Fruit fly (Drosophila melanogaster) whole organism, embryonic: ENCODE measurements around the gene CG15414.

Experiments used
- CG1024 ChIP-seq: fragments of 200-800 bp; sonication (Bioruptor generic); IDR thresholded peaks from 2 replicates; pipeline ENCODE4 v1.3.6; 2022; ENCODE audit warnings: missing biosample characterization, missing genetic modification characterization
- CG11093 ChIP-seq: fragments of 200-800 bp; sonication (Bioruptor generic); IDR thresholded peaks from 3 replicates; pipeline ENCODE4 v1.3.6; 2022; ENCODE audit warnings: missing biosample characterization, missing genetic modification characterization
- CG12219 ChIP-seq: fragments of 200-800 bp; sonication (Bioruptor generic); optimal IDR thresholded peaks from 3 replicates; lab custom pipeline; 2018; ENCODE audit warnings: missing biosample characterization, mild to moderate bottlenecking, missing genetic modification characterization
- CG13287 ChIP-seq: fragments of 200-800 bp; sonication (Bioruptor generic); IDR thresholded peaks from 2 replicates; pipeline ENCODE4 v1.3.6; 2022; ENCODE audit warnings: missing biosample characterization, missing genetic modification characterization; ENCODE audit not compliant: partially characterized antibody
- CG13775 ChIP-seq: fragments of 200-800 bp; sonication (Bioruptor generic); optimal IDR thresholded peaks from 3 replicates; lab custom pipeline; 2017; ENCODE audit warnings: missing biosample characterization, mild to moderate bottlenecking, missing genetic modification characterization
- CG13894 ChIP-seq: fragments of 200-800 bp; sonication (Bioruptor generic); optimal IDR thresholded peaks from 3 replicates; lab custom pipeline; 2018; ENCODE audit warnings: missing biosample characterization, mild to moderate bottlenecking, missing genetic modification characterization, moderate library complexity
- CG1602 ChIP-seq: fragments of 200-800 bp; sonication (Bioruptor generic); optimal IDR thresholded peaks from 3 replicates; lab custom pipeline; 2016; ENCODE audit warnings: missing biosample characterization, missing genetic modification characterization
- CG18764 ChIP-seq: fragments of 200-800 bp; sonication (Bioruptor generic); optimal IDR thresholded peaks from 3 replicates; lab custom pipeline; 2016; ENCODE audit warnings: missing biosample characterization, missing genetic modification characterization
- CG3163 ChIP-seq: fragments of 200-800 bp; sonication (Bioruptor generic); optimal IDR thresholded peaks from 3 replicates; lab custom pipeline; 2016; ENCODE audit warnings: missing biosample characterization, missing genetic modification characterization
- CG32767 ChIP-seq: fragments of 200-800 bp; sonication (Bioruptor generic); IDR thresholded peaks from 2 replicates; pipeline ENCODE4 v1.3.6; 2022; ENCODE audit warnings: missing biosample characterization, missing genetic modification characterization
- CG3281 ChIP-seq: fragments of 200-800 bp; sonication (Bioruptor generic); optimal IDR thresholded peaks from 3 replicates; lab custom pipeline; 2017; ENCODE audit warnings: missing biosample characterization, mild to moderate bottlenecking, missing genetic modification characterization
- CG3847 ChIP-seq: fragments of 200-800 bp; sonication (Bioruptor generic); IDR thresholded peaks from 2 replicates; pipeline ENCODE4 v1.3.6; 2022; ENCODE audit warnings: missing biosample characterization, missing genetic modification characterization
- CG4282 ChIP-seq: fragments of 200-800 bp; sonication (Bioruptor generic); optimal IDR thresholded peaks from 2 replicates; lab custom pipeline; 2016; ENCODE audit warnings: missing biosample characterization, missing genetic modification characterization
- CG4707 ChIP-seq: fragments of 200-800 bp; sonication (Bioruptor generic); optimal IDR thresholded peaks from 2 replicates; lab custom pipeline; 2018; ENCODE audit warnings: missing biosample characterization, mild to moderate bottlenecking, missing genetic modification characterization, moderate library complexity
- CG4730 ChIP-seq: fragments of 200-800 bp; sonication (Bioruptor generic); IDR thresholded peaks from 2 replicates; pipeline ENCODE4 v1.3.6; 2022; ENCODE audit warnings: missing biosample characterization, missing genetic modification characterization
- CG6175 ChIP-seq: fragments of 200-800 bp; sonication (Bioruptor generic); IDR thresholded peaks from 3 replicates; pipeline ENCODE4 v1.3.6; 2022; ENCODE audit warnings: missing biosample characterization, missing genetic modification characterization
- CG6254 ChIP-seq: fragments of 200-800 bp; sonication (Bioruptor generic); optimal IDR thresholded peaks from 3 replicates; lab custom pipeline; 2017; ENCODE audit warnings: mild to moderate bottlenecking, missing biosample characterization, missing genetic modification reagents, missing genetic modification characterization
- CG8359 ChIP-seq: fragments of 200-800 bp; sonication (Bioruptor generic); optimal IDR thresholded peaks from 2 replicates; lab custom pipeline; 2017; ENCODE audit warnings: missing biosample characterization, mild to moderate bottlenecking, missing genetic modification characterization, borderline replicate concordance
- CG8765 ChIP-seq: fragments of 200-800 bp; sonication (Bioruptor generic); IDR thresholded peaks from 2 replicates; pipeline ENCODE4 v1.3.6; 2022; ENCODE audit warnings: missing biosample characterization, missing genetic modification characterization
- CG8924 ChIP-seq: fragments of 200-800 bp; optimal IDR thresholded peaks from 3 replicates; lab custom pipeline; 2019; ENCODE audit warnings: missing biosample characterization, mild to moderate bottlenecking, missing genetic modification characterization, moderate library complexity
- Camta ChIP-seq: fragments of 200-800 bp; sonication (Bioruptor generic); optimal IDR thresholded peaks from 2 replicates; lab custom pipeline; 2016; ENCODE audit warnings: missing biosample characterization, missing genetic modification characterization
- D19B ChIP-seq: fragments of 200-800 bp; sonication (Bioruptor generic); optimal IDR thresholded peaks from 2 replicates; lab custom pipeline; 2017; ENCODE audit warnings: missing biosample characterization, mild to moderate bottlenecking, missing genetic modification characterization
- Dek ChIP-seq: fragments of 200-800 bp; sonication (Bioruptor generic); optimal IDR thresholded peaks from 3 replicates; lab custom pipeline; 2019; ENCODE audit warnings: missing biosample characterization, mild to moderate bottlenecking, missing genetic modification characterization, moderate library complexity
- Dip3 ChIP-seq: fragments of 200-800 bp; sonication (Bioruptor generic); optimal IDR thresholded peaks from 3 replicates; lab custom pipeline; 2016; ENCODE audit warnings: missing biosample characterization, missing genetic modification characterization
- Dll ChIP-seq: fragments of 200-800 bp; sonication (Bioruptor generic); IDR thresholded peaks from 4 replicates; pipeline ENCODE4 v1.3.6; 2022; ENCODE audit warnings: missing biosample characterization, missing genetic modification characterization; ENCODE audit not compliant: partially characterized antibody
- Hsf ChIP-seq: fragments of 200-800 bp; sonication (Bioruptor generic); optimal IDR thresholded peaks from 3 replicates; lab custom pipeline; 2016; ENCODE audit warnings: missing biosample characterization, missing genetic modification characterization
- Kr ChIP-seq: fragments of 200-800 bp; sonication (Bioruptor generic); optimal IDR thresholded peaks from 2 replicates; lab custom pipeline; 2017; ENCODE audit warnings: missing biosample characterization, mild to moderate bottlenecking, missing genetic modification characterization
- Myb ChIP-seq: fragments of 200-800 bp; sonication (Bioruptor generic); optimal IDR thresholded peaks from 2 replicates; lab custom pipeline; 2016; ENCODE audit warnings: missing biosample characterization, missing genetic modification characterization
- Poxn ChIP-seq: fragments of 200-800 bp; sonication (Bioruptor generic); IDR thresholded peaks from 2 replicates; pipeline ENCODE4 v1.3.6; 2022; ENCODE audit warnings: missing biosample characterization, missing genetic modification characterization
- Xbp1 ChIP-seq: fragments of 200-800 bp; sonication (Bioruptor generic); optimal IDR thresholded peaks from 3 replicates; lab custom pipeline; 2016; ENCODE audit warnings: missing biosample characterization, mild to moderate bottlenecking, missing genetic modification characterization
- ab ChIP-seq: fragments of 200-800 bp; sonication (Bioruptor generic); optimal IDR thresholded peaks from 2 replicates; lab custom pipeline; 2016; ENCODE audit warnings: missing biosample characterization, missing genetic modification characterization
- ara ChIP-seq: fragments of 200-800 bp; sonication (Bioruptor generic); IDR thresholded peaks from 2 replicates; pipeline ENCODE4 v1.3.6; 2022; ENCODE audit warnings: missing biosample characterization, missing genetic modification characterization
- ase ChIP-seq: fragments of 200-800 bp; sonication (Bioruptor generic); IDR thresholded peaks from 3 replicates; pipeline ENCODE4 v1.3.6; 2022; ENCODE audit warnings: missing biosample characterization, missing genetic modification characterization
- cas ChIP-seq: fragments of 200-800 bp; sonication (Bioruptor generic); IDR thresholded peaks from 2 replicates; pipeline ENCODE4 v1.3.6; 2022; ENCODE audit warnings: missing biosample characterization, missing genetic modification characterization
- caup ChIP-seq: fragments of 200-800 bp; sonication (Bioruptor generic); optimal IDR thresholded peaks from 3 replicates; lab custom pipeline; 2017; ENCODE audit warnings: missing biosample characterization, mild to moderate bottlenecking, missing genetic modification characterization, moderate library complexity; ENCODE audit not compliant: severe bottlenecking
- dmrt11E ChIP-seq: fragments of 200-800 bp; sonication (Bioruptor generic); optimal IDR thresholded peaks from 3 replicates; lab custom pipeline; 2018; ENCODE audit warnings: missing biosample characterization, mild to moderate bottlenecking, missing genetic modification characterization, moderate library complexity
- ewg ChIP-seq: fragments of 200-800 bp; sonication (Bioruptor generic); optimal IDR thresholded peaks from 3 replicates; lab custom pipeline; 2017; ENCODE audit warnings: mild to moderate bottlenecking, missing biosample characterization, missing genetic modification reagents, missing genetic modification characterization
- fd64A ChIP-seq: fragments of 200-800 bp; sonication (Bioruptor generic); optimal IDR thresholded peaks from 3 replicates; lab custom pipeline; 2018; ENCODE audit warnings: missing biosample characterization, mild to moderate bottlenecking, missing genetic modification characterization
- jigr1 ChIP-seq: fragments of 200-800 bp; sonication (Bioruptor generic); IDR thresholded peaks from 3 replicates; pipeline ENCODE4 v1.3.6; 2022; ENCODE audit warnings: missing biosample characterization, missing genetic modification characterization
- kay ChIP-seq: fragments of 200-800 bp; sonication (Bioruptor generic); optimal IDR thresholded peaks from 2 replicates; lab custom pipeline; 2016; ENCODE audit warnings: missing biosample characterization, missing genetic modification characterization
- lab ChIP-seq: fragments of 200-800 bp; sonication (Bioruptor generic); optimal IDR thresholded peaks from 3 replicates; lab custom pipeline; 2017; ENCODE audit warnings: missing biosample characterization, missing genetic modification characterization, mild to moderate bottlenecking, moderate library complexity, missing genetic modification reagents
- lilli ChIP-seq: fragments of 200-800 bp; sonication (Bioruptor generic); optimal IDR thresholded peaks from 3 replicates; lab custom pipeline; 2016; ENCODE audit warnings: missing biosample characterization, missing genetic modification characterization
- mam ChIP-seq: fragments of 200-800 bp; sonication (Bioruptor generic); optimal IDR thresholded peaks from 3 replicates; lab custom pipeline; 2016; ENCODE audit warnings: missing biosample characterization, missing genetic modification characterization
- nerfin-2 ChIP-seq: fragments of 200-800 bp; sonication (Bioruptor generic); IDR thresholded peaks from 2 replicates; pipeline ENCODE4 v1.3.6; 2022; ENCODE audit warnings: missing biosample characterization, missing genetic modification characterization; ENCODE audit not compliant: partially characterized antibody
- oc ChIP-seq: fragments of 200-800 bp; sonication (Bioruptor generic); optimal IDR thresholded peaks from 2 replicates; lab custom pipeline; 2018; ENCODE audit warnings: missing biosample characterization, mild to moderate bottlenecking, missing genetic modification characterization, moderate library complexity
- otp ChIP-seq: fragments of 200-800 bp; sonication (Bioruptor generic); IDR thresholded peaks from 3 replicates; pipeline ENCODE4, ENCODE4 v1.3.6; 2022; ENCODE audit warnings: missing biosample characterization, missing genetic modification characterization
- scrt ChIP-seq: fragments of 200-800 bp; sonication (Bioruptor generic); optimal IDR thresholded peaks from 2 replicates; lab custom pipeline; 2018; ENCODE audit warnings: missing biosample characterization, mild to moderate bottlenecking, missing genetic modification characterization, moderate library complexity
- ssp ChIP-seq: fragments of 200-800 bp; sonication (Bioruptor generic); IDR thresholded peaks from 2 replicates; pipeline ENCODE4 v1.3.6; 2022; ENCODE audit warnings: missing biosample characterization, missing genetic modification characterization
- usp ChIP-seq: fragments of >200 bp; optimal IDR thresholded peaks from 2 replicates; lab custom pipeline; 2017; ENCODE audit warnings: missing biosample characterization, missing genetic modification characterization
- zen2 ChIP-seq: fragments of 200-800 bp; sonication (Bioruptor generic); IDR thresholded peaks from 3 replicates; pipeline ENCODE4 v1.3.6; 2022; ENCODE audit warnings: missing biosample characterization, missing genetic modification characterization; ENCODE audit not compliant: partially characterized antibody

The CG15414 gene

DNA sequence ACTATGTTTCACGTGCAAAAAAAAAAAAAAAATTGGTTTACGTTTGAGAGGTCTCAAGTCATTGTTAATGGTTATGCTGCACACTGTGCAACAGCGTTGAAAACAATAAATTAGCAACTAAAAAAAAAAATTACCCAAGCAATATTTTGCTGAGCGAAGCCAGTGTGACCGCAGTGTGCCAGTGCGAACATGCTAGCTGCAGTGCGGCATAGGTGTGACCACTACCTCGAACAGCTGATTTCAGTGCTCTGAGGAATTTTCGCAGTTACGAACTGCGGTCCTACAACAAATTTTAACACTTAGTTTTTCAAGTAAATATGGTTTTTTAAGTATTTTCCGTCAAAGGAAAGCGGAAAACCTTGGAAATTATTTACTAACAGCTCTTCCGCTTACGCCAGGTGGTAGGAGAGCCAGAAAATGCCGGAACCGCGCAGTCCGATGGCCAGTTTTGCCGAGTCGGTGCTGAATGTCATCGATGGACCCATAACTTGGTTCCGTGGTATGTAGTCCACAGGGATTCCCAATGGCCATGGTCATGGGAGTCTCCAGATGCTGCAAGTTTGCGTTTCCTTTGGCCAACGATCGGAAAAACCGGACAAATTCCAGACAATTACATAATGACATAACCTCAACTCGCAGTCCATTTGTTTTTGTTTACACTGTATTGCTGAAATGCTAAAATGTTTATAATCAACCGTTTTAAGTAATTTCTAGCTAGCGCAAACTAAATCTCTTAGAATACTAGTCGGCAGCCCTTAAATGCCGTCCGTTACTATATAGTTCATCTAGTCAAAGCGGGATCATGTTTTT lies 24.7 kb downstream of the CG15414 start, which contains the start of the genes msl-2 and ND-PDSW (continued):
- TF ChIP-seq CG13775 (GFP tag; lab: Kevin White, UChicago) (no peak), CG4707 (GFP tag; lab: Kevin White, UChicago) (no peak), Hsf (no peak), mam (no peak), CG11093 (GFP tag; lab: Robert Waterston, UW) (no peak), nerfin-2 (GFP tag; lab: Robert Waterston, UW) (no peak), cas (GFP tag; lab: Robert Waterston, UW) (no peak), CG8924 (tag; lab: Kevin White, UChicago) (peak; percentile 35), usp (no peak), ab (GFP tag; lab: Kevin White, UChicago) (no peak), CG1024 (no peak), Myb (GFP tag; lab: Kevin White, UChicago) (peak; percentile 33), ase (GFP tag; lab: Robert Waterston, UW) (no peak), ara (no peak), CG6254 (GFP tag; lab: Kevin White, UChicago) (no peak), CG4730 (no peak), Kr (GFP tag; lab: Kevin White, UChicago) (no peak), Dll (no peak), ewg (GFP tag; lab: Kevin White, UChicago) (no peak), scrt (GFP tag; lab: Kevin White, UChicago) (no peak), CG3281 (GFP tag; lab: Kevin White, UChicago) (no peak), CG13287 (GFP tag; lab: Robert Waterston, UW) (peak; percentile 31; the same call in 1 of the 2 replicates), fd64A (GFP tag; lab: Kevin White, UChicago) (no peak), kay (GFP tag; lab: Kevin White, UChicago) (no peak), CG1602 (GFP tag; lab: Kevin White, UChicago) (no peak), CG12219 (no peak), CG8765 (GFP tag; lab: Robert Waterston, UW) (no peak), CG18764 (GFP tag; lab: Kevin White, UChicago) (no peak), lab (no peak), ssp (GFP tag; lab: Robert Waterston, UW) (no peak; the same call in 1 of the 2 replicates), lilli (GFP tag; lab: Kevin White, UChicago) (no peak), dmrt11E (tag; lab: Kevin White, UChicago) (no peak), CG13894 (tag; lab: Kevin White, UChicago) (no peak), CG32767 (no peak), Dip3 (GFP tag; lab: Kevin White, UChicago) (no peak), CG3847 (no peak; the same call in 1 of the 2 replicates), caup (GFP tag; lab: Kevin White, UChicago) (no peak), CG8359 (GFP tag; lab: Kevin White, UChicago) (no peak), jigr1 (GFP tag; lab: Robert Waterston, UW) (no peak), otp (GFP tag; lab: Robert Waterston, UW) (no peak), CG3163 (GFP tag; lab: Kevin White, UChicago) (no peak), Dek (tag; lab: Kevin White, UChicago) (no peak), zen2 (GFP tag; lab: Robert Waterston, UW) (no peak), CG6175 (GFP tag; lab: Robert Waterston, UW) (no peak), oc (tag; lab: Kevin White, UChicago) (no peak), Poxn (GFP tag; lab: Robert Waterston, UW) (no peak), D19B (GFP tag; lab: Kevin White, UChicago) (no peak), Camta (GFP tag; lab: Kevin White, UChicago) (no peak), Xbp1 (no peak), CG4282 (GFP tag; lab: Kevin White, UChicago) (no peak)
